Fruit fly (Drosophila melanogaster): ENCODE results near the gene CG8188.

CG8188 gene

dm6 chrX:17726551-17727180 lies 23.8 kb upstream of the CG8188 start (continued):
- TF ChIP-seq Gug (GFP tag; IDR thresholded peaks at IDR 0.05) (no peak), Neu2 (GFP tag; optimal IDR thresholded peaks at IDR 0.05; ENCODE audit: borderline replicate concordance) (no peak), CG9727 (GFP tag; optimal IDR thresholded peaks at IDR 0.05) (peak; percentile 31), NfI (GFP tag; optimal IDR thresholded peaks at IDR 0.05) (no peak), Dip2 (GFP tag; IDR thresholded peaks at IDR 0.05) (no peak), dpn (GFP tag; optimal IDR thresholded peaks at IDR 0.05) (no peak), slou (GFP tag; optimal IDR thresholded peaks at IDR 0.05) (no peak), CG17361 (GFP tag; IDR thresholded peaks at IDR 0.05) (peak; percentile 35; the same call in 1 of the 3 replicates), zfh2 (GFP tag; optimal IDR thresholded peaks at IDR 0.05) (no peak), CG10431 (GFP tag; optimal IDR thresholded peaks at IDR 0.05) (no peak), Nf-YB (GFP tag; optimal IDR thresholded peaks at IDR 0.05) (no peak), danr (GFP tag; IDR thresholded peaks at IDR 0.05) (no peak), Drgx (GFP tag; IDR thresholded peaks at IDR 0.05) (peak; percentile 68), amos (GFP tag; IDR thresholded peaks at IDR 0.05; ENCODE audit: partially characterized antibody) (no peak), peb (GFP tag; IDR thresholded peaks at IDR 0.05) (no peak), org-1 (GFP tag; optimal IDR thresholded peaks at IDR 0.05) (no peak), Taf1 (GFP tag; IDR thresholded peaks at IDR 0.05) (no peak), ac (GFP tag; optimal IDR thresholded peaks at IDR 0.05) (no peak), toy (GFP tag; IDR thresholded peaks at IDR 0.05) (no peak), CG17829 (tag; optimal IDR thresholded peaks at IDR 0.05) (peak; percentile 41), ttk (GFP tag; IDR thresholded peaks at IDR 0.05) (no peak), esg (GFP tag; conservative IDR thresholded peaks at IDR 0.05) (peak; percentile 53), otp (GFP tag; IDR thresholded peaks at IDR 0.05) (no peak), Abd-B (GFP tag; optimal IDR thresholded peaks at IDR 0.05) (no peak), Myb (GFP tag; optimal IDR thresholded peaks at IDR 0.05) (no peak), row (GFP tag; IDR thresholded peaks at IDR 0.05) (peak; percentile 51; the same call in 2 of the 3 replicates), CoRest (tag; optimal IDR thresholded peaks at IDR 0.05) (no peak), CG4707 (GFP tag; optimal IDR thresholded peaks at IDR 0.05) (no peak), kni (GFP tag; optimal IDR thresholded peaks at IDR 0.05) (no peak), al (GFP tag; IDR thresholded peaks at IDR 0.05) (0 out of 2 replicates have a peak, but pooled peaks have one; percentile 13), CG34422 (GFP tag; IDR thresholded peaks at IDR 0.05) (no peak), dmrt11E (tag; optimal IDR thresholded peaks at IDR 0.05) (peak; percentile 23), NC2β (GFP tag; optimal IDR thresholded peaks at IDR 0.05) (no peak), sens (GFP tag) (peak; percentile 85), CG7987 (GFP tag; optimal IDR thresholded peaks at IDR 0.05) (no peak), Sox100B (GFP tag; optimal IDR thresholded peaks at IDR 0.05) (peak; percentile 42), CG6689 (GFP tag; IDR thresholded peaks at IDR 0.05) (peak; percentile 46), CG2889 (GFP tag; IDR thresholded peaks at IDR 0.05) (no peak), so (GFP tag; IDR thresholded peaks at IDR 0.05) (0 out of 3 replicates have a peak, but pooled peaks have one; percentile 9), ash1 (GFP tag; optimal IDR thresholded peaks at IDR 0.05) (no peak), CG2120 (GFP tag; optimal IDR thresholded peaks at IDR 0.05) (no peak), CG8944 (GFP tag; optimal IDR thresholded peaks at IDR 0.05) (no peak), Doc3 (GFP tag; IDR thresholded peaks at IDR 0.05; ENCODE audit: partially characterized antibody) (no peak), mam (GFP tag; optimal IDR thresholded peaks at IDR 0.05) (no peak), onecut (GFP tag; IDR thresholded peaks at IDR 0.05) (no peak), CG7372 (GFP tag; IDR thresholded peaks at IDR 0.05) (no peak), CG6683 (GFP tag; optimal IDR thresholded peaks at IDR 0.05) (no peak), Meics (GFP tag; optimal IDR thresholded peaks at IDR 0.05) (peak; percentile 38), Dek (tag; optimal IDR thresholded peaks at IDR 0.05) (no peak), mld (GFP tag; IDR thresholded peaks at IDR 0.05; ENCODE audit: partially characterized antibody) (no peak), CG15696 (tag; optimal IDR thresholded peaks at IDR 0.05) (no peak)
